Fruit fly (Drosophila melanogaster): ENCODE data around the gene CG15167.

CG15167 gene

DNA sequence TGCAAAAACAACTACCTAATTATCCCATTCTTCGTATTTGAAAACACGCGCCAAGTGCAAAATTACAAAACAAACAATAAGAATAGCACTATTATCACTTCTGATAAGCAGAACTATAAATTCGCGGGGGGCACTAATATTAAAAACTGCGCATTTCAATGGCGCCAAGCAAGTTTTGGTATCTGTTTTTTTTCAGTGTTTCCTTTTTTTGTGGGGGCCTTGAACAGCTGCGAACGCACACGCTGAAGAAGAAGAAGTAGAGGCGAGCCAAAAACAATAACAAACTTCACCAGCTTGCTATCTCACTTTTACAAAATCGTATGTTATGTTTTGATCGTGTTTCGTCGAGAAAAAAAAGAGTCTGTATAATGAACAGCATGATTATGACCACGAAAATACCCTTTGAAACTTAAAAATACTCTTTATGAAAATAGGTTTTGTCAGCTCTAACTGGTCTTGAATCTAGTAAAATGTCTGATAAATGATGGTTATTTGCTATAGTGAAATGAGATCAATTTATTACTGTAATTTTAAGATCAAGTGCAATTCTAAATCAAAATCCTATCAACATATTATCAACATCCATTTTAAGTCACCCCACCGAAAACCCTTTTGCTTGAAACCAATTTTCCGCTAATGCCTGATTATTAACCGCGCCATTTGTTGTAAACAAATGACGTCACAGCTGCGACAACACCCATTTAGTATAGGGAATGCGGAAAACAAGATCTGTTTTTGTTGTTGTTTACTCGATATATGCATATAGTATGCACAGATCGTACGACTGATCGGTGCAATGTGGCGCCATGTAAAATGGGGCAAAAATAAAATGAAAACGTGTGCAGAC is 46.1 kb upstream of the CG15167 start (continued):
- 0 out of 3 replicates have a peak, but pooled peaks have one; percentile 47 for TF ChIP-seq ken (GFP tag; IDR thresholded peaks at IDR 0.05)
- TF ChIP-seq yki (optimal IDR thresholded peaks at IDR 0.05), result no peak
- TF ChIP-seq TFAM (GFP tag; optimal IDR thresholded peaks at IDR 0.05), result peak; percentile 10
- no peak for TF ChIP-seq p53 (GFP tag; optimal IDR thresholded peaks at IDR 0.05)
- no peak for TF ChIP-seq Hr3 (GFP tag; optimal IDR thresholded peaks at IDR 0.05)
- TF ChIP-seq CG14860 (GFP tag; IDR thresholded peaks at IDR 0.05; ENCODE audit: partially characterized antibody), result no peak
- no peak for TF ChIP-seq Doc3 (GFP tag; IDR thresholded peaks at IDR 0.05; ENCODE audit: partially characterized antibody)
- TF ChIP-seq dysf (GFP tag; IDR thresholded peaks at IDR 0.05), result peak; percentile 58; the same call in 2 of the 3 replicates
- peak; percentile 63 for TF ChIP-seq CG18764 (GFP tag; optimal IDR thresholded peaks at IDR 0.05)
- no peak for TF ChIP-seq Poxn (GFP tag; IDR thresholded peaks at IDR 0.05)
- TF ChIP-seq ttk (GFP tag; IDR thresholded peaks at IDR 0.05), result no peak
- no peak for TF ChIP-seq kah (GFP tag; optimal IDR thresholded peaks at IDR 0.05)
- peak; percentile 59 for TF ChIP-seq unpg (GFP tag; optimal IDR thresholded peaks at IDR 0.05)
- peak; percentile 50 for TF ChIP-seq PHDP (tag; optimal IDR thresholded peaks at IDR 0.05)
- no peak for TF ChIP-seq CG30431 (GFP tag; optimal IDR thresholded peaks at IDR 0.05)
- no peak for TF ChIP-seq ATbp (GFP tag; optimal IDR thresholded peaks at IDR 0.05)
- TF ChIP-seq CG32772 (GFP tag; IDR thresholded peaks at IDR 0.05), result peak; percentile 53
- TF ChIP-seq CG4424 (GFP tag; optimal IDR thresholded peaks at IDR 0.05), result peak; percentile 63
- no peak for TF ChIP-seq CG15601 (tag; optimal IDR thresholded peaks at IDR 0.05)
- TF ChIP-seq Sry-δ (GFP tag; optimal IDR thresholded peaks at IDR 0.05), result peak; percentile 33
- TF ChIP-seq Side (GFP tag; optimal IDR thresholded peaks at IDR 0.05), result peak; percentile 60
- peak; percentile 14 for TF ChIP-seq Ssrp (tag; optimal IDR thresholded peaks at IDR 0.05)
- peak; percentile 90 for TF ChIP-seq D19A (tag; optimal IDR thresholded peaks at IDR 0.05)
- TF ChIP-seq CG12236 (GFP tag; optimal IDR thresholded peaks at IDR 0.05), result peak; percentile 35
- peak; percentile 66 to 74 for TF ChIP-seq dpn (GFP tag; optimal IDR thresholded peaks at IDR 0.05)
- no peak; the same call in 1 of the 2 replicates for TF ChIP-seq Adf1 (GFP tag; IDR thresholded peaks at IDR 0.05)
- no peak for TF ChIP-seq jigr1 (GFP tag; IDR thresholded peaks at IDR 0.05)
- peak; percentile 86 for TF ChIP-seq CG14441 (GFP tag; IDR thresholded peaks at IDR 0.05)
- peak; percentile 100 for TF ChIP-seq sug (tag; optimal IDR thresholded peaks at IDR 0.05)
- peak; percentile 37; the same call in 1 of the 2 replicates for TF ChIP-seq sob (GFP tag; IDR thresholded peaks at IDR 0.05)
- TF ChIP-seq grau (tag; optimal IDR thresholded peaks at IDR 0.05), result peak; percentile 46
- TF ChIP-seq Deaf1 (tag; optimal IDR thresholded peaks at IDR 0.05), result peak; percentile 26
- TF ChIP-seq ase (GFP tag; IDR thresholded peaks at IDR 0.05), result 0 out of 3 replicates have a peak, but pooled peaks have one; percentile 62
- TF ChIP-seq Jarid2 (GFP tag; optimal IDR thresholded peaks at IDR 0.05), result no peak
- TF ChIP-seq klu (GFP tag; IDR thresholded peaks at IDR 0.05), result no peak
- peak; percentile 85 for TF ChIP-seq ci (GFP tag; IDR thresholded peaks at IDR 0.05)
- TF ChIP-seq Atf6 (GFP tag; IDR thresholded peaks at IDR 0.05), result peak; percentile 45; the same call in 1 of the 2 replicates
- peak; percentile 49 for TF ChIP-seq Sox102F (GFP tag; optimal IDR thresholded peaks at IDR 0.05)
- TF ChIP-seq CG9932 (GFP tag; IDR thresholded peaks at IDR 0.05), result peak; percentile 52
- peak; percentile 16 for TF ChIP-seq Fer3 (tag; optimal IDR thresholded peaks at IDR 0.05)
- TF ChIP-seq Lim3 (GFP tag; IDR thresholded peaks at IDR 0.05), result no peak
- no peak for TF ChIP-seq Mad (GFP tag; optimal IDR thresholded peaks at IDR 0.05)
- TF ChIP-seq CG3847 (GFP tag; IDR thresholded peaks at IDR 0.05), result 0 out of 2 replicates have a peak, but pooled peaks have one; percentile 13
- TF ChIP-seq ro (GFP tag; IDR thresholded peaks at IDR 0.05), result no peak
- TF ChIP-seq Fer2 (tag; optimal IDR thresholded peaks at IDR 0.05), result no peak
- TF ChIP-seq MBD-R2 (GFP tag; IDR thresholded peaks at IDR 0.05), result peak; percentile 60
- TF ChIP-seq CG12391 (tag; optimal IDR thresholded peaks at IDR 0.05), result peak; percentile 48
- TF ChIP-seq ranshi (GFP tag; IDR thresholded peaks at IDR 0.05), result peak; percentile 73
- TF ChIP-seq CG32532 (GFP tag; IDR thresholded peaks at IDR 0.05), result peak; percentile 73
- TF ChIP-seq CG15073 (GFP tag; optimal IDR thresholded peaks at IDR 0.05), result peak; percentile 7
